Worm (Caenorhabditis elegans): ENCODE measurements around the gene cst-2.

The cst-2 gene

ce11 chrX:4328816-4329215 lies 7.0 kb downstream of the cst-2 start, which contains the start of gene C24A8.5:
Gene C24A8.5 (minus strand): TSS chrX:4328916.
- no peak for TF ChIP-seq egl-5 (tag; optimal IDR thresholded peaks at IDR 0.05)

- TF ChIP-seq elt-1 (tag; optimal IDR thresholded peaks at IDR 0.05) (no peak), fkh-10 (GFP tag; optimal IDR thresholded peaks at IDR 0.05) (peak; percentile 76)
Observed at ce11 chrX:4322847-4323455, 12.9 kb downstream of the cst-2 start.

- TF ChIP-seq fkh-10 (GFP tag; optimal IDR thresholded peaks at IDR 0.05) (no peak), skn-1 (tag; optimal IDR thresholded peaks at IDR 0.05) (no peak), unc-62 (GFP tag; optimal IDR thresholded peaks at IDR 0.05) (no peak)
Observed at ce11 chrX:4320563-4320962, 15.3 kb downstream of the cst-2 start, which contains the start of gene dop-6. Gene dop-6 (plus strand): TSS chrX:4320863.

ce11 chrX:4317095-4317494 lies 18.8 kb downstream of the cst-2 start:
- TF ChIP-seq nhr-23 (tag; optimal IDR thresholded peaks at IDR 0.05) (no peak), unc-62 (GFP tag; optimal IDR thresholded peaks at IDR 0.05) (no peak), jun-1 (tag; optimal IDR thresholded peaks at IDR 0.05) (no peak), fkh-10 (GFP tag; optimal IDR thresholded peaks at IDR 0.05) (peak; percentile 97)

ce11 chrX:4314939-4315338 lies 20.9 kb downstream of the cst-2 start:
- no peak for TF ChIP-seq ZK546.5 (tag; optimal IDR thresholded peaks at IDR 0.05)
- peak; percentile 87 for TF ChIP-seq fkh-10 (GFP tag; optimal IDR thresholded peaks at IDR 0.05)

ce11 chrX:4311668-4312067 lies 24.2 kb downstream of the cst-2 start, which contains the start of gene C52B9.8:
Gene C52B9.8 (minus strand): TSS chrX:4311768.
- no peak for TF ChIP-seq hmg-11 (tag; optimal IDR thresholded peaks at IDR 0.05)
- TF ChIP-seq ceh-28 (tag; optimal IDR thresholded peaks at IDR 0.05): no peak
- TF ChIP-seq nfya-1 (tag; optimal IDR thresholded peaks at IDR 0.05; ENCODE audit: insufficient read depth): no peak
- no peak for TF ChIP-seq unc-39 (tag; optimal IDR thresholded peaks at IDR 0.05)
- no peak for TF ChIP-seq lin-15B (tag; optimal IDR thresholded peaks at IDR 0.05)
- TF ChIP-seq nhr-25 (tag; optimal IDR thresholded peaks at IDR 0.05): no peak
- no peak for TF ChIP-seq elt-3 (tag; optimal IDR thresholded peaks at IDR 0.05)
- TF ChIP-seq egl-5 (tag; optimal IDR thresholded peaks at IDR 0.05): no peak

- TF ChIP-seq ceh-82 (tag; optimal IDR thresholded peaks at IDR 0.05): no peak
- peak; percentile 19 for TF ChIP-seq lsy-12 (tag; optimal IDR thresholded peaks at IDR 0.05)
- TF ChIP-seq zag-1 (tag; optimal IDR thresholded peaks at IDR 0.05): no peak
- peak; percentile 75 for TF ChIP-seq hmg-11 (tag; optimal IDR thresholded peaks at IDR 0.05)
- no peak for TF ChIP-seq lin-39 (tag; optimal IDR thresholded peaks at IDR 0.05)
- TF ChIP-seq nhr-12 (tag; optimal IDR thresholded peaks at IDR 0.05): no peak
- no peak for TF ChIP-seq egl-27 (tag; optimal IDR thresholded peaks at IDR 0.05)
- TF ChIP-seq elt-2 (tag; optimal IDR thresholded peaks at IDR 0.05): peak; percentile 25
- no peak for TF ChIP-seq nhr-237 (tag; optimal IDR thresholded peaks at IDR 0.05)
- peak; percentile 44 for TF ChIP-seq nfya-1 (tag; optimal IDR thresholded peaks at IDR 0.05; ENCODE audit: insufficient read depth)
- peak; percentile 50 for TF ChIP-seq nhr-25 (tag; optimal IDR thresholded peaks at IDR 0.05)
Observed at ce11 chrX:4307559-4308005, 28.3 kb downstream of the cst-2 start.

ce11 chrX:4306861-4307260 lies 29.0 kb downstream of the cst-2 start, which contains the start of gene pqn-15:
Gene pqn-15 (minus strand): TSS chrX:4306961.
- no peak for TF ChIP-seq aly-2 (tag; optimal IDR thresholded peaks at IDR 0.05)
- no peak for TF ChIP-seq daf-12 (tag; optimal IDR thresholded peaks at IDR 0.05)
- TF ChIP-seq nhr-76 (tag; optimal IDR thresholded peaks at IDR 0.05): no peak
- TF ChIP-seq R02D3.7 (tag; optimal IDR thresholded peaks at IDR 0.05): no peak
- no peak for TF ChIP-seq ZK546.5 (tag; optimal IDR thresholded peaks at IDR 0.05)
- no peak for TF ChIP-seq egl-5 (tag; optimal IDR thresholded peaks at IDR 0.05)
- TF ChIP-seq fkh-2 (tag; optimal IDR thresholded peaks at IDR 0.05): no peak
- no peak for TF ChIP-seq fos-1 (tag; optimal IDR thresholded peaks at IDR 0.05)
- no peak for TF ChIP-seq nhr-11 (tag; optimal IDR thresholded peaks at IDR 0.05)
- TF ChIP-seq nhr-28 (tag; optimal IDR thresholded peaks at IDR 0.05): no peak
- no peak for TF ChIP-seq lin-39 (tag; optimal IDR thresholded peaks at IDR 0.05)
- TF ChIP-seq unc-62 (GFP tag; optimal IDR thresholded peaks at IDR 0.05): no peak
- TF ChIP-seq ceh-28 (tag; optimal IDR thresholded peaks at IDR 0.05): no peak
- TF ChIP-seq ceh-82 (tag; optimal IDR thresholded peaks at IDR 0.05): no peak
- no peak for TF ChIP-seq mml-1 (tag; optimal IDR thresholded peaks at IDR 0.05)
- no peak for TF ChIP-seq eor-1 (tag; optimal IDR thresholded peaks at IDR 0.05)
- TF ChIP-seq zag-1 (tag; optimal IDR thresholded peaks at IDR 0.05): no peak
- TF ChIP-seq nhr-23 (tag; optimal IDR thresholded peaks at IDR 0.05): no peak
